Fruit fly (Drosophila melanogaster) whole organism, wandering third instar larva: Measurements from ENCODE around the gene Sgs1.

Experiments used
- Abd-B ChIP-seq: fragments of >200 bp; optimal IDR thresholded peaks from 2 replicates; lab custom pipeline; 2017; ENCODE audit warnings: missing biosample characterization, missing genetic modification characterization
- CG32264 ChIP-seq: fragments of 200-800 bp; sonication (Bioruptor generic); optimal IDR thresholded peaks from 2 replicates; lab custom pipeline; 2016; ENCODE audit warnings: missing biosample characterization, missing genetic modification characterization
- CG9705 ChIP-seq: fragments of 200-800 bp; sonication (Bioruptor generic); optimal IDR thresholded peaks from 2 replicates; lab custom pipeline; 2018; ENCODE audit warnings: missing biosample characterization, mild to moderate bottlenecking, missing genetic modification characterization
- Dfd ChIP-seq: fragments of >200 bp; optimal IDR thresholded peaks from 2 replicates; lab custom pipeline; 2017; ENCODE audit warnings: missing biosample characterization, missing genetic modification characterization
- Dif ChIP-seq: fragments of 200-275, 200-300 bp; sonication (Bioruptor generic); optimal IDR thresholded peaks from 2 replicates; lab custom pipeline; 2018; ENCODE audit warnings: missing biosample characterization, missing genetic modification characterization; ENCODE audit not compliant: partially characterized antibody
- GATAd ChIP-seq: sonication (Bioruptor generic); optimal IDR thresholded peaks from 2 replicates; lab custom pipeline; 2016; ENCODE audit warnings: missing biosample characterization, missing genetic modification characterization
- HLH106 ChIP-seq: fragments of 200-800 bp; optimal IDR thresholded peaks from 3 replicates; lab custom pipeline; 2019; ENCODE audit warnings: missing biosample characterization, mild to moderate bottlenecking, missing genetic modification characterization, moderate library complexity
- Hnf4 ChIP-seq: fragments of 200-800 bp; sonication (Bioruptor generic); optimal IDR thresholded peaks from 2 replicates; lab custom pipeline; 2016; ENCODE audit warnings: missing biosample characterization, mild to moderate bottlenecking, missing genetic modification characterization
- Hr78 ChIP-seq: fragments of >200 bp; optimal IDR thresholded peaks from 2 replicates; lab custom pipeline; 2017; ENCODE audit warnings: missing biosample characterization, missing genetic modification characterization
- Hr83 ChIP-seq: fragments of 200-300 bp; sonication (Bioruptor generic); optimal IDR thresholded peaks from 2 replicates; lab custom pipeline; 2016; ENCODE audit warnings: missing biosample characterization, mild to moderate bottlenecking, missing genetic modification characterization, moderate library complexity; ENCODE audit not compliant: poor library complexity, severe bottlenecking
- Jra ChIP-seq: sonication (Bioruptor generic); optimal IDR thresholded peaks from 2 replicates; lab custom pipeline; 2016; ENCODE audit warnings: missing biosample characterization, missing genetic modification characterization
- Myc ChIP-seq: fragments of >200 bp; optimal IDR thresholded peaks from 2 replicates; lab custom pipeline; 2017
- N ChIP-seq: fragments of >200 bp; optimal IDR thresholded peaks from 2 replicates; lab custom pipeline; 2018; ENCODE audit warnings: missing biosample characterization, missing external identifiers, missing genetic modification characterization
- OdsH ChIP-seq: fragments of 200-800 bp; sonication (Bioruptor generic); optimal IDR thresholded peaks from 2 replicates; lab custom pipeline; 2016; ENCODE audit warnings: missing biosample characterization, mild to moderate bottlenecking, missing genetic modification characterization
- Rel ChIP-seq, 2 experiments: fragments of 200-800 bp; sonication (Bioruptor generic) in 1 of 2; optimal IDR thresholded peaks; 2 replicates in 1 of 2; 3 replicates in 1 of 2; lab custom pipeline; 2016 to 2019; ENCODE audit warnings: mild to moderate bottlenecking in 2 of 2, missing biosample characterization in 2 of 2, missing genetic modification characterization in 2 of 2, moderate library complexity in 1 of 2
- Sp1 ChIP-seq: fragments of 200-800 bp; sonication (Bioruptor generic); optimal IDR thresholded peaks from 3 replicates; lab custom pipeline; 2019; ENCODE audit warnings: missing biosample characterization, mild to moderate bottlenecking, missing genetic modification characterization, moderate library complexity
- Vsx2 ChIP-seq: fragments of 200-300, 225-300 bp; sonication (Bioruptor generic); optimal IDR thresholded peaks from 2 replicates; lab custom pipeline; 2018; ENCODE audit warnings: missing biosample characterization, missing genetic modification characterization; ENCODE audit not compliant: partially characterized antibody
- brk ChIP-seq: fragments of 200-800 bp; sonication (Bioruptor generic); optimal IDR thresholded peaks from 2 replicates; lab custom pipeline; 2016; ENCODE audit warnings: missing biosample characterization, mild to moderate bottlenecking, missing genetic modification characterization
- dl ChIP-seq, 2 experiments: fragments of 175-275, 200-275 bp in 1 of 2; fragments of 200-275 bp in 1 of 2; sonication (Bioruptor generic); optimal IDR thresholded peaks; lab custom pipeline; 2018; ENCODE audit warnings: mild to moderate bottlenecking in 2 of 2, missing biosample characterization in 2 of 2, missing genetic modification characterization in 2 of 2, moderate library complexity in 2 of 2; ENCODE audit not compliant: partially characterized antibody in 2 of 2, insufficient read depth in 1 of 2
- dmrt93B ChIP-seq: fragments of 200-800 bp; sonication (Bioruptor generic); optimal IDR thresholded peaks from 2 replicates; lab custom pipeline; 2018; ENCODE audit warnings: missing biosample characterization, mild to moderate bottlenecking, missing genetic modification characterization
- ey ChIP-seq: fragments of 200-800 bp; sonication (Bioruptor generic); optimal IDR thresholded peaks from 2 replicates; lab custom pipeline; 2016; ENCODE audit warnings: missing biosample characterization, missing genetic modification characterization
- foxo ChIP-seq, 2 experiments: fragments of 200-800 bp; sonication (Bioruptor generic); optimal IDR thresholded peaks; 2 replicates in 1 of 2; 3 replicates in 1 of 2; lab custom pipeline; 2016 to 2017; ENCODE audit warnings: missing biosample characterization in 2 of 2, missing genetic modification characterization in 2 of 2
- fru ChIP-seq: fragments of 200-800 bp; sonication (Bioruptor generic); optimal IDR thresholded peaks from 3 replicates; lab custom pipeline; 2016; ENCODE audit warnings: missing biosample characterization, mild to moderate bottlenecking, missing genetic modification characterization
- h ChIP-seq: fragments of 200-800 bp; sonication (Bioruptor generic); optimal IDR thresholded peaks from 3 replicates; lab custom pipeline; 2016; ENCODE audit warnings: missing biosample characterization, mild to moderate bottlenecking, missing genetic modification characterization
- jim ChIP-seq: fragments of 175-275, 200-325 bp; sonication (Bioruptor generic); optimal IDR thresholded peaks from 2 replicates; lab custom pipeline; 2016; ENCODE audit warnings: missing biosample characterization, mild to moderate bottlenecking, missing genetic modification characterization
- lola ChIP-seq: fragments of >200 bp; optimal IDR thresholded peaks from 2 replicates; lab custom pipeline; 2017; ENCODE audit warnings: missing biosample characterization, missing genetic modification characterization
- psq ChIP-seq: fragments of 200-800 bp; sonication (Bioruptor generic); optimal IDR thresholded peaks from 3 replicates; lab custom pipeline; 2017; ENCODE audit warnings: missing biosample characterization, mild to moderate bottlenecking, missing genetic modification characterization, moderate library complexity
- rgr ChIP-seq: fragments of 200-800 bp; sonication (Bioruptor generic); optimal IDR thresholded peaks from 3 replicates; lab custom pipeline; 2016; ENCODE audit warnings: missing biosample characterization, mild to moderate bottlenecking, missing genetic modification characterization
- sv ChIP-seq: fragments of 200-800 bp; sonication (Bioruptor generic); optimal IDR thresholded peaks from 3 replicates; lab custom pipeline; 2016; ENCODE audit warnings: missing biosample characterization, missing genetic modification characterization
- tai ChIP-seq: sonication (Bioruptor generic); optimal IDR thresholded peaks from 2 replicates; lab custom pipeline; 2016; ENCODE audit warnings: missing biosample characterization, missing genetic modification characterization
- usp ChIP-seq: fragments of >200 bp; optimal IDR thresholded peaks from 2 replicates; lab custom pipeline; 2017; ENCODE audit warnings: missing biosample characterization, missing genetic modification characterization
- woc ChIP-seq: sonication (Bioruptor generic); optimal IDR thresholded peaks from 2 replicates; lab custom pipeline; 2016; ENCODE audit warnings: missing biosample characterization, mild to moderate bottlenecking, missing genetic modification characterization

Gene Sgs1

dm6 chr2L:4905365-4906280, 31.6 kb upstream of the Sgs1 start:
- no peak for TF ChIP-seq CG32264 (GFP tag; lab: Kevin White, UChicago)
- no peak for TF ChIP-seq Abd-B
- TF ChIP-seq Hr83 (GFP tag; lab: Kevin White, UChicago): no peak
- no peak for TF ChIP-seq Dfd (GFP tag; lab: Kevin White, UChicago)
- TF ChIP-seq psq (GFP tag; lab: Kevin White, UChicago): no peak
- no peak for TF ChIP-seq sv
- no peak for TF ChIP-seq brk
- no peak for TF ChIP-seq CG9705
- TF ChIP-seq rgr (GFP tag; lab: Kevin White, UChicago): no peak
- TF ChIP-seq Myc: no peak
- no peak for TF ChIP-seq usp (GFP tag; lab: Kevin White, UChicago)
- TF ChIP-seq Jra: no peak
- no peak for TF ChIP-seq N (GFP tag; lab: Kevin White, UChicago)

- TF ChIP-seq ey (GFP tag; lab: Kevin White, UChicago) (peak; percentile 19), fru (GFP tag; lab: Kevin White, UChicago) (peak; percentile 84), CG32264 (GFP tag; lab: Kevin White, UChicago) (no peak), jim (no peak), Dif (no peak), OdsH (peak; percentile 61), rgr (GFP tag; lab: Kevin White, UChicago) (peak; percentile 53), Sp1 (GFP tag; lab: Kevin White, UChicago) (peak; percentile 82), N (GFP tag; lab: Kevin White, UChicago) (no peak), h (GFP tag; lab: Kevin White, UChicago) (peak; percentile 17), Vsx2 (GFP tag; lab: Kevin White, UChicago) (no peak), psq (GFP tag; lab: Kevin White, UChicago) (peak; percentile 72), foxo (GFP tag; optimal IDR thresholded peaks at IDR 0.05; lab: Kevin White, UChicago) (peak in 1 of 2 experiments; percentile 72), lola (GFP tag; lab: Kevin White, UChicago) (no peak), HLH106 (tag; lab: Kevin White, UChicago) (peak; percentile 72)
These were observed 30.5 kb upstream of the Sgs1 start, which contains the start of gene snsl for dm6 chr2L:4906546-4907250. TSS of gene snsl (minus strand) at chr2L:4906762.

dm6 chr2L:4907986-4908385, 29.2 kb upstream of the Sgs1 start:
- no peak for TF ChIP-seq Hr78 (GFP tag; lab: Kevin White, UChicago)
- no peak for TF ChIP-seq fru (GFP tag; lab: Kevin White, UChicago)
- TF ChIP-seq Sp1 (GFP tag; lab: Kevin White, UChicago): no peak
- no peak for TF ChIP-seq dl (GFP tag; optimal IDR thresholded peaks at IDR 0.05; lab: Kevin White, UChicago; ENCODE audit: insufficient read depth in 1 of 2, partially characterized antibody in 2 of 2)
- TF ChIP-seq psq (GFP tag; lab: Kevin White, UChicago): no peak
- no peak for TF ChIP-seq HLH106 (tag; lab: Kevin White, UChicago)
- no peak for TF ChIP-seq Vsx2 (GFP tag; lab: Kevin White, UChicago)
- TF ChIP-seq h (GFP tag; lab: Kevin White, UChicago): peak; percentile 16
- TF ChIP-seq Dif: no peak
- TF ChIP-seq sv: peak; percentile 3
- TF ChIP-seq tai (GFP tag; lab: Kevin White, UChicago): no peak
- TF ChIP-seq Hnf4 (GFP tag; lab: Kevin White, UChicago): no peak
- TF ChIP-seq woc (GFP tag; lab: Kevin White, UChicago): no peak
- no peak for TF ChIP-seq GATAd
- TF ChIP-seq Hr83 (GFP tag; lab: Kevin White, UChicago): no peak
- TF ChIP-seq CG32264 (GFP tag; lab: Kevin White, UChicago): no peak
- TF ChIP-seq, all 38 proteins: peak for 2

- no peak for TF ChIP-seq Jra
- no peak for TF ChIP-seq Rel (GFP tag; optimal IDR thresholded peaks at IDR 0.05; lab: Kevin White, UChicago)
- no peak for TF ChIP-seq Rel (tag; optimal IDR thresholded peaks at IDR 0.05; lab: Kevin White, UChicago)
- TF ChIP-seq psq (GFP tag; lab: Kevin White, UChicago): peak; percentile 64
- TF ChIP-seq foxo (GFP tag; optimal IDR thresholded peaks at IDR 0.05; lab: Kevin White, UChicago): peak in 1 of 2 experiments; percentile 44
- no peak for TF ChIP-seq fru (GFP tag; lab: Kevin White, UChicago)
- TF ChIP-seq HLH106 (tag; lab: Kevin White, UChicago): peak; percentile 41
- TF ChIP-seq N (GFP tag; lab: Kevin White, UChicago): no peak
- TF ChIP-seq dmrt93B (GFP tag; lab: Kevin White, UChicago): peak; percentile 15
- TF ChIP-seq Sp1 (GFP tag; lab: Kevin White, UChicago): peak; percentile 19
These were observed 21.5 kb upstream of the Sgs1 start for dm6 chr2L:4915715-4916153.
